Worm (Caenorhabditis elegans): ENCODE data around the gene C06B8.2.

- TF ChIP-seq hlh-15 (tag; optimal IDR thresholded peaks at IDR 0.05) (no peak), pax-1 (tag; optimal IDR thresholded peaks at IDR 0.05) (no peak), ceh-24 (tag; optimal IDR thresholded peaks at IDR 0.05) (no peak), ama-1 (optimal IDR thresholded peaks at IDR 0.05) (no peak), fkh-10 (GFP tag; optimal IDR thresholded peaks at IDR 0.05) (no peak), dve-1 (tag; optimal IDR thresholded peaks at IDR 0.05) (no peak), hlh-8 (tag; optimal IDR thresholded peaks at IDR 0.05) (no peak), pag-3 (tag; optimal IDR thresholded peaks at IDR 0.05; ENCODE audit: borderline replicate concordance) (no peak), nhr-11 (tag; optimal IDR thresholded peaks at IDR 0.05) (no peak), pha-4 (tag; optimal IDR thresholded peaks at IDR 0.05) (no peak), pha-2 (tag; optimal IDR thresholded peaks at IDR 0.05) (no peak), ceh-34 (tag; optimal IDR thresholded peaks at IDR 0.05) (no peak), T23F11.4 (GFP tag; optimal IDR thresholded peaks at IDR 0.05) (no peak), F13H6.1 (tag; optimal IDR thresholded peaks at IDR 0.05) (no peak)
Observed at ce11 chrV:15445437-15445836, 33.1 kb downstream of the C06B8.2 start, which contains the start of gene srh-239.

Data from whole organism, late embryonic.